Worm (Caenorhabditis elegans): ENCODE results near the gene ZK666.12.

ce11 chrII:10481824-10482556, 14.0 kb upstream of the ZK666.12 start, which contains the start of the genes clec-60 and ZK666.11:
- TF ChIP-seq attf-6 (GFP tag; IDR thresholded peaks at IDR 0.05) = no peak
- TF ChIP-seq ztf-18 (tag; optimal IDR thresholded peaks at IDR 0.05) = no peak
- TF ChIP-seq F23B12.7 (tag; optimal IDR thresholded peaks at IDR 0.05; ENCODE audit: insufficient read depth) = no peak
- TF ChIP-seq F49E8.2 (tag; optimal IDR thresholded peaks at IDR 0.05; ENCODE audit: insufficient read depth) = no peak
- no peak for TF ChIP-seq ZK185.1 (tag; optimal IDR thresholded peaks at IDR 0.05; ENCODE audit: poor library complexity, severe bottlenecking)
- no peak for TF ChIP-seq mxl-1 (tag; optimal IDR thresholded peaks at IDR 0.05)
- TF ChIP-seq nhr-90 (tag; optimal IDR thresholded peaks at IDR 0.05) = no peak
- no peak for TF ChIP-seq hlh-12 (tag; optimal IDR thresholded peaks at IDR 0.05)
- no peak for TF ChIP-seq ama-1 (optimal IDR thresholded peaks at IDR 0.05)
- no peak for TF ChIP-seq ama-1 (GFP tag; optimal IDR thresholded peaks at IDR 0.05)
- TF ChIP-seq repo-1 (tag; optimal IDR thresholded peaks at IDR 0.05) = no peak
- no peak for TF ChIP-seq madf-6 (GFP tag; IDR thresholded peaks at IDR 0.05)
